Worm (Caenorhabditis elegans) whole organism, L4/young adult: ENCODE measurements around the gene lat-1.

Source experiments
- dao-5 ChIP-seq: sonication (generic microtip); optimal IDR thresholded peaks from 2 replicates; lab custom pipeline; 2016; ENCODE audit warnings: missing genotype, missing genetic modification characterization, moderate library complexity, missing compliant biosample characterization
- him-1 ChIP-seq: sonication (generic microtip); optimal IDR thresholded peaks from 2 replicates; lab custom pipeline; 2016; ENCODE audit warnings: missing genotype, missing genetic modification reagents, missing genetic modification characterization, missing compliant biosample characterization

DNA sequence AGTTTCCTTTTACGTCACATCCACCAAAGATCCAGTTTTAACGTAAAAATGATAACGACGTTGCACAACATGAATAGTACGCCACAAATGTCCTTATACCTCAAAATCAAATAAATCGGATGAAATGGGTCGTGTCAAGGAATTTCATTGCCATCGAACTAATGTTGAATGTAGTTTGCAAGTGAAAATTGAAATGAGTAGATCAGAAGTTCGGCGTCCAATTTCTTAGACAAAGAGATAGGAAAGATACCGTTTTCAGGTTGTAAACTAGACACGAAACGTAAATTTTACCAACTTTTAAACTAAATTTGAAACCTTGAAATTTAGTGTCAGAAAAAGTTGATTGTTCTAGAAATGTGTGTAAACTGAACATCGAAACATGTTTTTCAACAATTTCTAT lies 41.8 kb upstream of the lat-1 start:
- TF ChIP-seq dao-5 (no peak), him-1 (tag; lab: Kevin White, UChicago) (no peak)
